Worm (Caenorhabditis elegans) whole organism, young adult: ENCODE results near the gene T22D1.8.

Experiments used
- F22D6.2 ChIP-seq: sonication (generic microtip); optimal IDR thresholded peaks from 2 replicates; lab custom pipeline; 2016; ENCODE audit warnings: mild to moderate bottlenecking, missing genetic modification characterization, missing compliant biosample characterization
- aptf-3 ChIP-seq: fragments of 200-800 bp; sonication (Bioruptor generic); IDR thresholded peaks from 2 replicates; pipeline ENCODE4 v1.3.6; 2022; ENCODE audit warnings: missing genetic modification characterization, missing compliant biosample characterization
- athp-1 ChIP-seq: sonication (generic microtip); optimal IDR thresholded peaks from 2 replicates; lab custom pipeline; 2017; ENCODE audit warnings: mild to moderate bottlenecking, missing genetic modification characterization, missing compliant biosample characterization
- dpl-1 ChIP-seq: fragments of 150-350 bp; optimal IDR thresholded peaks from 2 replicates; lab custom pipeline; 2014; ENCODE audit warnings: missing biosample characterization, missing genetic modification reagents, missing genetic modification characterization
- ets-4 ChIP-seq: fragments of 200-800 bp; sonication (Bioruptor generic); optimal IDR thresholded peaks from 2 replicates; lab custom pipeline; 2018; ENCODE audit warnings: mild to moderate bottlenecking, missing genetic modification characterization, missing compliant biosample characterization
- hmg-20 ChIP-seq: fragments of 200-800 bp; sonication (Bioruptor generic); IDR thresholded peaks from 2 replicates; pipeline ENCODE4 v1.3.6; 2022; ENCODE audit warnings: missing genetic modification reagents, missing genetic modification characterization, missing compliant biosample characterization
- hrde-1 ChIP-seq: sonication (generic microtip); optimal IDR thresholded peaks from 2 replicates; lab custom pipeline; 2016; ENCODE audit warnings: missing genetic modification characterization, mild to moderate bottlenecking, missing compliant biosample characterization, moderate library complexity, missing genotype, missing genetic modification reagents, borderline replicate concordance
- nhr-90 ChIP-seq: sonication (generic microtip); optimal IDR thresholded peaks from 2 replicates; lab custom pipeline; 2016; ENCODE audit warnings: missing genotype, mild to moderate bottlenecking, missing genetic modification characterization, missing compliant biosample characterization
- pbrm-1 ChIP-seq: fragments of 200-800 bp; sonication (Bioruptor generic); IDR thresholded peaks from 2 replicates; pipeline ENCODE4 v1.3.6; 2022; ENCODE audit warnings: missing genetic modification reagents, missing genetic modification characterization, missing compliant biosample characterization
- pha-4 ChIP-seq: fragments of 150-350 bp; sonication (generic microtip); optimal IDR thresholded peaks from 2 replicates; lab custom pipeline; 2014; ENCODE audit warnings: missing biosample characterization, missing genetic modification reagents, missing genetic modification characterization
- somi-1 ChIP-seq: fragments of 200-800 bp; sonication (Bioruptor generic); optimal IDR thresholded peaks from 2 replicates; lab custom pipeline; 2018; ENCODE audit warnings: mild to moderate bottlenecking, missing genetic modification characterization, missing compliant biosample characterization
- tbp1 ChIP-seq: fragments of 200-800 bp; sonication (Bioruptor generic); optimal IDR thresholded peaks from 2 replicates; lab custom pipeline; 2018; ENCODE audit warnings: mild to moderate bottlenecking, missing genetic modification characterization, missing compliant biosample characterization
- xnd-1 ChIP-seq: sonication (generic microtip); optimal IDR thresholded peaks from 2 replicates; lab custom pipeline; 2016; ENCODE audit warnings: missing genotype, missing genetic modification reagents, missing genetic modification characterization, missing compliant biosample characterization

DNA sequence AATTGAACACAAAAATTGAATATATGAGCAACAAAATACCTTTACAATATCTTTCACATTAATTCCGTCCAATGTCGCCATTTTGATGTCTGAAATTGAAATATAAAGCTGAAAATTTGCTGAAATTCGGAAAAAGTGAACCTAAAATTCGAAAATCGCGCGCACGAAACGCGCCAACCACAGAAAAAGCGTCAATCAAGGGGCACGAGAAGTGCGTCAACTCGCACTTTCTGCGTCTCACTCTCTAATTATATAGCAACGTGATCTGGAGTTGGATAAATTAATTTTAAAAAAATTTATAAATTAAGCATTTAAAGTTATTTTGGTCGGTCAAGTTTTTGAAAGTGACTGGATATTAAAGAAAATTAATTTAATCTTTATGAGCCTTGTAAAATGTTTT lies 13.2 kb upstream of the T22D1.8 start, which contains the start of gene ruvb-2:
- TF ChIP-seq hrde-1 (no peak), aptf-3 (GFP tag; lab: Robert Waterston, UW) (no peak), hmg-20 (no peak), tbp1 (GFP tag; lab: Kevin White, UChicago) (peak; percentile 70), somi-1 (GFP tag; lab: Kevin White, UChicago) (peak; percentile 65), pbrm-1 (GFP tag; lab: Robert Waterston, UW) (peak; percentile 70; the same call in 1 of the 2 replicates), dpl-1 (GFP tag; lab: Kevin White, UChicago) (peak; percentile 69), xnd-1 (peak; percentile 23), F22D6.2 (tag; lab: Kevin White, UChicago) (no peak), athp-1 (tag; lab: Kevin White, UChicago) (peak; percentile 73), pha-4 (tag; lab: Kevin White, UChicago) (peak; percentile 49), nhr-90 (tag; lab: Kevin White, UChicago) (no peak), ets-4 (GFP tag; lab: Kevin White, UChicago) (no peak)
